Worm (Caenorhabditis elegans): ENCODE results near the gene R10E11.6.

R10E11.6 gene

ce11 chrIII:9772394-9772793 is 10.4 kb upstream of the R10E11.6 start:
- no peak for TF ChIP-seq sox-4 (tag; optimal IDR thresholded peaks at IDR 0.05)
- no peak for TF ChIP-seq pha-2 (tag; optimal IDR thresholded peaks at IDR 0.05)
- TF ChIP-seq nfya-1 (tag; optimal IDR thresholded peaks at IDR 0.05), result no peak
- no peak for TF ChIP-seq nhr-11 (tag; optimal IDR thresholded peaks at IDR 0.05)
- no peak for TF ChIP-seq elt-4 (tag; optimal IDR thresholded peaks at IDR 0.05)

- TF ChIP-seq ceh-45 (GFP tag; IDR thresholded peaks at IDR 0.05), result no peak
- TF ChIP-seq ceh-30 (tag; optimal IDR thresholded peaks at IDR 0.05), result no peak
- TF ChIP-seq sox-4 (tag; optimal IDR thresholded peaks at IDR 0.05), result no peak
- no peak for TF ChIP-seq ets-4 (tag; optimal IDR thresholded peaks at IDR 0.05)
- TF ChIP-seq pax-1 (tag; optimal IDR thresholded peaks at IDR 0.05), result no peak
- TF ChIP-seq che-1 (tag; optimal IDR thresholded peaks at IDR 0.05), result no peak
- TF ChIP-seq nfya-1 (tag; optimal IDR thresholded peaks at IDR 0.05), result no peak
- no peak for TF ChIP-seq sdc-2 (tag; optimal IDR thresholded peaks at IDR 0.05)
These were observed 6.9 kb upstream of the R10E11.6 start for ce11 chrIII:9775916-9776315.

ce11 chrIII:9776323-9776722 is 6.5 kb upstream of the R10E11.6 start, which contains the start of gene usp-46:
TSS of gene usp-46 (plus strand) at chrIII:9776623.
- TF ChIP-seq ceh-31 (tag; optimal IDR thresholded peaks at IDR 0.05), result peak; percentile 16
- TF ChIP-seq sox-2 (GFP tag; IDR thresholded peaks at IDR 0.05), result no peak
- TF ChIP-seq ceh-18 (tag; optimal IDR thresholded peaks at IDR 0.05), result no peak
- TF ChIP-seq unc-55 (GFP tag; optimal IDR thresholded peaks at IDR 0.05), result no peak
- peak; percentile 43 for TF ChIP-seq pax-1 (tag; optimal IDR thresholded peaks at IDR 0.05)

ce11 chrIII:9779080-9779479 is 3.7 kb upstream of the R10E11.6 start:
- no peak for TF ChIP-seq hlh-30 (tag; optimal IDR thresholded peaks at IDR 0.05; ENCODE audit: insufficient read depth)
- no peak for TF ChIP-seq ceh-30 (tag; optimal IDR thresholded peaks at IDR 0.05)
- no peak for TF ChIP-seq syd-9 (tag; optimal IDR thresholded peaks at IDR 0.05)
- TF ChIP-seq ceh-31 (tag; optimal IDR thresholded peaks at IDR 0.05), result no peak
- TF ChIP-seq tbx-7 (tag; optimal IDR thresholded peaks at IDR 0.05), result no peak
- no peak for TF ChIP-seq ceh-6 (GFP tag; optimal IDR thresholded peaks at IDR 0.05)
- TF ChIP-seq hlh-13 (GFP tag; optimal IDR thresholded peaks at IDR 0.05), result no peak
- TF ChIP-seq ceh-45 (GFP tag; IDR thresholded peaks at IDR 0.05), result no peak
- no peak for TF ChIP-seq unc-86 (tag; optimal IDR thresholded peaks at IDR 0.05)
- no peak for TF ChIP-seq F13H6.1 (tag; optimal IDR thresholded peaks at IDR 0.05)
- no peak for TF ChIP-seq ets-4 (tag; optimal IDR thresholded peaks at IDR 0.05)

- TF ChIP-seq unc-42 (tag; optimal IDR thresholded peaks at IDR 0.05) (no peak), C38D4.7 (GFP tag; optimal IDR thresholded peaks at IDR 0.05) (no peak), tbx-2 (tag; optimal IDR thresholded peaks at IDR 0.05) (no peak), ceh-24 (tag; optimal IDR thresholded peaks at IDR 0.05) (no peak), C08G9.2 (tag; optimal IDR thresholded peaks at IDR 0.05) (no peak), sox-2 (GFP tag; IDR thresholded peaks at IDR 0.05) (no peak), ceh-34 (tag; optimal IDR thresholded peaks at IDR 0.05) (no peak), sox-4 (tag; optimal IDR thresholded peaks at IDR 0.05) (no peak), ama-1 (optimal IDR thresholded peaks at IDR 0.05) (no peak), elt-2 (tag; optimal IDR thresholded peaks at IDR 0.05) (no peak)
These were observed 2.6 kb upstream of the R10E11.6 start, which contains the start of gene sqv-3 for ce11 chrIII:9780254-9780653. TSS of gene sqv-3 (minus strand) at chrIII:9780354.

- no peak for TF ChIP-seq ceh-2 (tag; optimal IDR thresholded peaks at IDR 0.05)
- TF ChIP-seq gmeb-2 (tag; optimal IDR thresholded peaks at IDR 0.05), result no peak
- no peak for TF ChIP-seq F13H6.1 (tag; optimal IDR thresholded peaks at IDR 0.05)
- TF ChIP-seq ama-1 (optimal IDR thresholded peaks at IDR 0.05), result peak; percentile 24
- no peak for TF ChIP-seq ceh-6 (GFP tag; optimal IDR thresholded peaks at IDR 0.05)
- TF ChIP-seq tbx-2 (tag; optimal IDR thresholded peaks at IDR 0.05), result peak; percentile 65
- peak; percentile 26 for TF ChIP-seq ceh-30 (tag; optimal IDR thresholded peaks at IDR 0.05)
- TF ChIP-seq dmd-4 (tag; optimal IDR thresholded peaks at IDR 0.05; ENCODE audit: borderline replicate concordance), result no peak
- TF ChIP-seq unc-42 (tag; optimal IDR thresholded peaks at IDR 0.05), result peak; percentile 44
- TF ChIP-seq zip-5 (tag; optimal IDR thresholded peaks at IDR 0.05), result no peak
- peak; percentile 55 for TF ChIP-seq rnt-1 (tag; optimal IDR thresholded peaks at IDR 0.05)
- TF ChIP-seq pat-9 (tag; optimal IDR thresholded peaks at IDR 0.05), result no peak
- peak; percentile 52 for TF ChIP-seq ceh-18 (tag; optimal IDR thresholded peaks at IDR 0.05)
- TF ChIP-seq pros-1 (tag; optimal IDR thresholded peaks at IDR 0.05), result no peak
- TF ChIP-seq ceh-31 (tag; optimal IDR thresholded peaks at IDR 0.05), result peak; percentile 61
- no peak for TF ChIP-seq unc-55 (GFP tag; optimal IDR thresholded peaks at IDR 0.05)
- no peak for TF ChIP-seq sdc-2 (tag; optimal IDR thresholded peaks at IDR 0.05)
- peak; percentile 39 for TF ChIP-seq elt-2 (tag; optimal IDR thresholded peaks at IDR 0.05)
- TF ChIP-seq hlh-6 (tag; optimal IDR thresholded peaks at IDR 0.05), result no peak
- peak; percentile 15 for TF ChIP-seq K09A11.1 (tag; optimal IDR thresholded peaks at IDR 0.05; ENCODE audit: insufficient read depth)
- no peak for TF ChIP-seq fkh-6 (tag; optimal IDR thresholded peaks at IDR 0.05)
These were observed 2.0 kb upstream of the R10E11.6 start, which contains the start of gene vha-1 for ce11 chrIII:9780665-9781304. TSS of gene vha-1 (plus strand) at chrIII:9781254.

All from whole organism, late embryonic.